Fruit fly (Drosophila melanogaster) whole organism, embryonic: ENCODE results near the gene cindr.
A peak's percentile ranks its signal among the peaks of the same experiment; 100 is the strongest.

Experiments used
- Abd-B ChIP-seq: fragments of 200-800 bp; sonication (Bioruptor generic); optimal IDR thresholded peaks from 2 replicates; lab custom pipeline; 2018; ENCODE audit warnings: missing biosample characterization, mild to moderate bottlenecking, missing genetic modification characterization, moderate library complexity
- Ada2b ChIP-seq: fragments of 200-800 bp; sonication (Bioruptor generic); IDR thresholded peaks from 2 replicates; pipeline ENCODE4 v1.3.6; 2022; ENCODE audit warnings: missing biosample characterization, missing genetic modification characterization
- Bgb ChIP-seq: fragments of 200-800 bp; sonication (Bioruptor generic); IDR thresholded peaks from 2 replicates; pipeline ENCODE4 v1.3.6; 2022; ENCODE audit warnings: missing biosample characterization, missing genetic modification characterization; ENCODE audit not compliant: partially characterized antibody
- Blimp-1 ChIP-seq: fragments of 200-800 bp; sonication (Bioruptor generic); optimal IDR thresholded peaks from 3 replicates; lab custom pipeline; 2018; ENCODE audit warnings: missing biosample characterization, missing genetic modification characterization, mild to moderate bottlenecking, moderate library complexity, missing genetic modification reagents
- C15 ChIP-seq: fragments of 200-800 bp; sonication (Bioruptor generic); IDR thresholded peaks from 3 replicates; pipeline ENCODE4 v1.3.6; 2022; ENCODE audit warnings: missing biosample characterization, missing genetic modification characterization
- CG10543 ChIP-seq: fragments of 200-800 bp; sonication (Bioruptor generic); optimal IDR thresholded peaks from 3 replicates; lab custom pipeline; 2017; ENCODE audit warnings: missing biosample characterization, mild to moderate bottlenecking, missing genetic modification characterization, moderate library complexity
- CG11085 ChIP-seq: fragments of 200-800 bp; sonication (Bioruptor generic); IDR thresholded peaks from 2 replicates; pipeline ENCODE4 v1.3.6; 2022; ENCODE audit warnings: missing biosample characterization, missing genetic modification characterization
- CG11695 ChIP-seq: fragments of 200-800 bp; sonication (Bioruptor generic); IDR thresholded peaks from 3 replicates; pipeline ENCODE4 v1.3.6; 2022; ENCODE audit warnings: missing biosample characterization, missing genetic modification characterization
- CG12219 ChIP-seq: fragments of 200-800 bp; sonication (Bioruptor generic); optimal IDR thresholded peaks from 3 replicates; lab custom pipeline; 2018; ENCODE audit warnings: missing biosample characterization, mild to moderate bottlenecking, missing genetic modification characterization
- CG13123 ChIP-seq: fragments of 200-800 bp; sonication (Bioruptor generic); optimal IDR thresholded peaks from 2 replicates; lab custom pipeline; 2016; ENCODE audit warnings: missing biosample characterization, missing genetic modification characterization
- CG15073 ChIP-seq: fragments of 200-800 bp; sonication (Bioruptor generic); optimal IDR thresholded peaks from 2 replicates; lab custom pipeline; 2016; ENCODE audit warnings: missing biosample characterization, missing genetic modification characterization
- CG16813 ChIP-seq: fragments of 200-800 bp; sonication (Bioruptor generic); IDR thresholded peaks from 3 replicates; pipeline ENCODE4 v1.3.6; 2022; ENCODE audit warnings: missing biosample characterization, missing genetic modification characterization; ENCODE audit not compliant: partially characterized antibody
- CG34422 ChIP-seq: fragments of 200-800 bp; sonication (Bioruptor generic); IDR thresholded peaks from 3 replicates; pipeline ENCODE4 v1.3.6; 2022; ENCODE audit warnings: missing biosample characterization, missing genetic modification characterization
- CG4707 ChIP-seq: fragments of 200-800 bp; sonication (Bioruptor generic); optimal IDR thresholded peaks from 2 replicates; lab custom pipeline; 2018; ENCODE audit warnings: missing biosample characterization, mild to moderate bottlenecking, missing genetic modification characterization, moderate library complexity
- CG6791 ChIP-seq: fragments of 200-800 bp; sonication (Bioruptor generic); IDR thresholded peaks from 3 replicates; pipeline ENCODE4 v1.3.6; 2022; ENCODE audit warnings: missing biosample characterization, missing genetic modification characterization; ENCODE audit not compliant: partially characterized antibody
- CG7556 ChIP-seq: fragments of 200-800 bp; sonication (Bioruptor generic); optimal IDR thresholded peaks from 2 replicates; lab custom pipeline; 2017; ENCODE audit warnings: missing biosample characterization, mild to moderate bottlenecking, missing genetic modification characterization
- CG9932 ChIP-seq: fragments of 200-800 bp; sonication (Bioruptor generic); IDR thresholded peaks from 2 replicates; pipeline ENCODE4 v1.3.6; 2022; ENCODE audit warnings: missing biosample characterization, missing genetic modification characterization
- D19A ChIP-seq: fragments of 200-800 bp; optimal IDR thresholded peaks from 3 replicates; lab custom pipeline; 2019; ENCODE audit warnings: missing biosample characterization, mild to moderate bottlenecking, missing genetic modification characterization, moderate library complexity
- Deaf1 ChIP-seq: fragments of 200-800 bp; optimal IDR thresholded peaks from 3 replicates; lab custom pipeline; 2019; ENCODE audit warnings: missing biosample characterization, mild to moderate bottlenecking, missing genetic modification characterization, moderate library complexity
- Dfd ChIP-seq, 2 experiments: fragments of >200 bp; optimal IDR thresholded peaks; 2 replicates each; lab custom pipeline; 2017; ENCODE audit warnings: missing biosample characterization in 2 of 2, missing genetic modification characterization in 2 of 2
- Dref ChIP-seq: fragments of 200-800 bp; sonication (Bioruptor generic); IDR thresholded peaks from 2 replicates; pipeline ENCODE4 v1.3.6; 2022; ENCODE audit warnings: missing biosample characterization, missing genetic modification characterization
- H2.0 ChIP-seq: fragments of 200-800 bp; sonication (Bioruptor generic); IDR thresholded peaks from 2 replicates; pipeline ENCODE4 v1.3.6; 2022; ENCODE audit warnings: missing biosample characterization, missing genetic modification characterization
- Opbp ChIP-seq: fragments of 200-800 bp; sonication (Bioruptor generic); IDR thresholded peaks from 3 replicates; pipeline ENCODE4 v1.3.6; 2022; ENCODE audit warnings: missing biosample characterization, missing genetic modification characterization; ENCODE audit not compliant: partially characterized antibody
- Optix ChIP-seq: fragments of 200-800 bp; sonication (Bioruptor generic); IDR thresholded peaks from 3 replicates; pipeline ENCODE4 v1.3.6; 2022; ENCODE audit warnings: missing biosample characterization, missing genetic modification characterization
- Scr ChIP-seq: fragments of 200-800 bp; sonication (Bioruptor generic); IDR thresholded peaks from 2 replicates; pipeline ENCODE4 v1.3.6; 2022; ENCODE audit warnings: missing biosample characterization, missing genetic modification characterization; ENCODE audit not compliant: partially characterized antibody
- Spps ChIP-seq: fragments of 200-800 bp; sonication (Bioruptor generic); optimal IDR thresholded peaks from 2 replicates; lab custom pipeline; 2018; ENCODE audit warnings: missing biosample characterization, mild to moderate bottlenecking, missing genetic modification characterization
- Sry-δ ChIP-seq: fragments of 200-800 bp; sonication (Bioruptor generic); optimal IDR thresholded peaks from 2 replicates; lab custom pipeline; 2016; ENCODE audit warnings: missing biosample characterization, missing genetic modification characterization
- Vsx1 ChIP-seq: fragments of 200-800 bp; sonication (Bioruptor generic); optimal IDR thresholded peaks from 2 replicates; lab custom pipeline; 2017; ENCODE audit warnings: missing biosample characterization, mild to moderate bottlenecking, missing genetic modification characterization, missing genetic modification reagents
- aop ChIP-seq: fragments of 200-800 bp; sonication (Bioruptor generic); IDR thresholded peaks from 2 replicates; pipeline ENCODE4 v1.3.6; 2022; ENCODE audit warnings: missing biosample characterization, missing genetic modification characterization
- bsh ChIP-seq, 2 experiments: fragments of 200-800 bp; sonication (Bioruptor generic); optimal IDR thresholded peaks; 2 replicates each; lab custom pipeline; 2017 to 2018; ENCODE audit warnings: mild to moderate bottlenecking in 2 of 2, missing biosample characterization in 2 of 2, missing genetic modification characterization in 2 of 2, moderate library complexity in 1 of 2
- cad ChIP-seq: fragments of >200 bp; optimal IDR thresholded peaks from 2 replicates; lab custom pipeline; 2017; ENCODE audit warnings: missing biosample characterization, missing genetic modification characterization
- chinmo ChIP-seq: fragments of 200-800 bp; sonication (Bioruptor generic); IDR thresholded peaks from 4 replicates; pipeline ENCODE4 v1.3.6; 2022; ENCODE audit warnings: missing biosample characterization, missing genetic modification characterization; ENCODE audit not compliant: partially characterized antibody
- chm ChIP-seq: fragments of 200-800 bp; sonication (Bioruptor generic); IDR thresholded peaks from 2 replicates; pipeline ENCODE4 v1.3.6; 2022; ENCODE audit warnings: missing biosample characterization, missing genetic modification characterization
- chn ChIP-seq: fragments of 200-800 bp; sonication (Bioruptor generic); optimal IDR thresholded peaks from 2 replicates; lab custom pipeline; 2016; ENCODE audit warnings: missing biosample characterization, missing genetic modification characterization
- ci ChIP-seq: fragments of 200-800 bp; sonication (Bioruptor generic); IDR thresholded peaks from 3 replicates; pipeline ENCODE4 v1.3.6; 2022; ENCODE audit warnings: missing biosample characterization, missing genetic modification characterization
- fru ChIP-seq: fragments of >200 bp; optimal IDR thresholded peaks from 2 replicates; lab custom pipeline; 2017
- gem ChIP-seq: fragments of 200-800 bp; sonication (Bioruptor generic); optimal IDR thresholded peaks from 2 replicates; lab custom pipeline; 2019; ENCODE audit warnings: missing biosample characterization, mild to moderate bottlenecking, missing genetic modification characterization, moderate library complexity
- gt ChIP-seq: fragments of 200-800 bp; sonication (Bioruptor generic); IDR thresholded peaks from 2 replicates; pipeline ENCODE4 v1.3.6; 2022; ENCODE audit warnings: missing biosample characterization, missing genetic modification characterization
- kni ChIP-seq: fragments of 200-800 bp; sonication (Bioruptor generic); optimal IDR thresholded peaks from 3 replicates; lab custom pipeline; 2017; ENCODE audit warnings: mild to moderate bottlenecking, missing biosample characterization, missing genetic modification reagents, missing genetic modification characterization
- lov ChIP-seq, 2 experiments: fragments of 200-800 bp in 1 of 2; fragments of >200 bp in 1 of 2; sonication (Bioruptor generic) in 1 of 2; IDR thresholded peaks in 1 of 2; optimal IDR thresholded peaks in 1 of 2; 2 replicates in 1 of 2; 3 replicates in 1 of 2; pipeline versions ENCODE4 v1.3.6 to Lab custom; 2017 to 2022; ENCODE audit warnings: missing biosample characterization in 1 of 2, missing genetic modification characterization in 1 of 2
- nom ChIP-seq: fragments of 200-800 bp; sonication (Bioruptor generic); optimal IDR thresholded peaks from 2 replicates; lab custom pipeline; 2017; ENCODE audit warnings: missing biosample characterization, missing genetic modification characterization, mild to moderate bottlenecking, moderate library complexity, missing genetic modification reagents
- row ChIP-seq: fragments of 200-800 bp; sonication (Bioruptor generic); IDR thresholded peaks from 3 replicates; pipeline ENCODE4 v1.3.6; 2022; ENCODE audit warnings: missing biosample characterization, missing genetic modification characterization
- sens ChIP-seq: fragments of 200-800 bp; sonication (Bioruptor generic); peaks from one replicate; lab custom pipeline; 2016; ENCODE audit warnings: missing biosample characterization, missing genetic modification characterization
- slbo ChIP-seq: fragments of 200-800 bp; sonication (Bioruptor generic); IDR thresholded peaks from 2 replicates; pipeline ENCODE4 v1.3.6; 2022; ENCODE audit warnings: missing biosample characterization, missing genetic modification characterization
- tll ChIP-seq, 2 experiments: fragments of 200-800 bp in 1 of 2; fragments of >200 bp in 1 of 2; sonication (Bioruptor generic) in 1 of 2; optimal IDR thresholded peaks; 2 replicates each; lab custom pipeline; 2017 to 2019; ENCODE audit warnings: missing biosample characterization in 2 of 2, missing genetic modification characterization in 2 of 2, mild to moderate bottlenecking in 1 of 2, moderate library complexity in 1 of 2

cindr gene

dm6 chr3R:30792959-30793358 is 15.5 kb upstream of the cindr start:
- TF ChIP-seq Vsx1 (GFP tag; lab: Kevin White, UChicago) (no peak), Dfd (GFP tag; optimal IDR thresholded peaks at IDR 0.05; lab: Kevin White, UChicago) (peak in 1 of 2 experiments; percentile 53)
- TF ChIP-seq, all 482 proteins: peak for 1

dm6 chr3R:30794564-30795313 is 13.7 kb upstream of the cindr start:
- peak in 1 of 2 experiments; percentile 6 for TF ChIP-seq tll (GFP tag; optimal IDR thresholded peaks at IDR 0.05; lab: Kevin White, UChicago)
- peak; percentile 1 for TF ChIP-seq CG4707
- 0 out of 4 replicates have a peak, but pooled peaks have one; percentile 11 for TF ChIP-seq chinmo (GFP tag; lab: Robert Waterston, UW)
- TF ChIP-seq bsh (GFP tag; optimal IDR thresholded peaks at IDR 0.05; lab: Kevin White, UChicago) = peak in 1 of 2 experiments; percentile 8
- TF ChIP-seq Spps (tag; lab: Kevin White, UChicago) = no peak
- TF ChIP-seq CG12219 (GFP tag; lab: Kevin White, UChicago) = peak; percentile 7
- peak; percentile 30 for TF ChIP-seq Sry-δ (GFP tag; lab: Kevin White, UChicago)
- TF ChIP-seq Abd-B (GFP tag; lab: Kevin White, UChicago) = peak; percentile 28
- TF ChIP-seq Blimp-1 = peak; percentile 11
- no peak for TF ChIP-seq CG11695 (GFP tag; lab: Robert Waterston, UW)
- 0 out of 3 replicates have a peak, but pooled peaks have one; percentile 30 for TF ChIP-seq row (GFP tag; lab: Robert Waterston, UW)
- no peak for TF ChIP-seq CG13123 (GFP tag; lab: Kevin White, UChicago)
- no peak for TF ChIP-seq Dref (GFP tag; lab: Robert Waterston, UW)
- TF ChIP-seq CG10543 (GFP tag; lab: Kevin White, UChicago) = no peak
- no peak for TF ChIP-seq CG15073 (GFP tag; lab: Kevin White, UChicago)
- peak; percentile 1; the same call in 1 of the 2 replicates for TF ChIP-seq H2.0 (GFP tag; lab: Robert Waterston, UW)
- TF ChIP-seq Optix (GFP tag; lab: Robert Waterston, UW) = 0 out of 3 replicates have a peak, but pooled peaks have one; percentile 27
- peak; percentile 25 for TF ChIP-seq gem (tag; lab: Kevin White, UChicago)
- peak; percentile 22 for TF ChIP-seq chn
- TF ChIP-seq nom (GFP tag; lab: Kevin White, UChicago) = peak; percentile 45
- peak; percentile 72 for TF ChIP-seq sens (GFP tag; lab: Kevin White, UChicago)
- peak; percentile 10 for TF ChIP-seq D19A (tag; lab: Kevin White, UChicago)
- peak; percentile 33; the same call in 1 of the 3 replicates for TF ChIP-seq Opbp (GFP tag; lab: Robert Waterston, UW)
- peak; percentile 59 for TF ChIP-seq Scr (GFP tag; lab: Robert Waterston, UW)
- peak; percentile 95 for TF ChIP-seq kni (GFP tag; lab: Kevin White, UChicago)
- no peak for TF ChIP-seq chm (GFP tag; lab: Robert Waterston, UW)
- TF ChIP-seq CG16813 = peak; percentile 51; the same call in 2 of the 3 replicates
- TF ChIP-seq CG7556 (GFP tag; lab: Kevin White, UChicago) = no peak
- peak; percentile 51; the same call in 2 of the 3 replicates for TF ChIP-seq CG6791 (GFP tag; lab: Robert Waterston, UW)
- TF ChIP-seq aop = peak; percentile 59
- no peak for TF ChIP-seq gt
- no peak for TF ChIP-seq C15 (GFP tag; lab: Robert Waterston, UW)
- TF ChIP-seq cad (GFP tag; lab: Kevin White, UChicago) = peak; percentile 42
- peak; percentile 4; the same call in 1 of the 2 replicates for TF ChIP-seq CG9932 (GFP tag; lab: Robert Waterston, UW)
- TF ChIP-seq Bgb (GFP tag; lab: Robert Waterston, UW) = 0 out of 2 replicates have a peak, but pooled peaks have one; percentile 18
- TF ChIP-seq Ada2b (GFP tag; lab: Robert Waterston, UW) = no peak
- TF ChIP-seq CG11085 (GFP tag; lab: Robert Waterston, UW) = no peak
- TF ChIP-seq fru (lab: Kevin White, UChicago) = no peak
- no peak for TF ChIP-seq lov (optimal IDR thresholded peaks at IDR 0.05; lab: Kevin White, UChicago)
- TF ChIP-seq lov (GFP tag; IDR thresholded peaks at IDR 0.05; lab: Robert Waterston, UW) = no peak
- 0 out of 3 replicates have a peak, but pooled peaks have one; percentile 17 for TF ChIP-seq ci (GFP tag; lab: Robert Waterston, UW)
- TF ChIP-seq Deaf1 = peak; percentile 58
- no peak; the same call in 2 of the 3 replicates for TF ChIP-seq CG34422 (GFP tag; lab: Robert Waterston, UW)
- TF ChIP-seq slbo (GFP tag; lab: Robert Waterston, UW) = no peak
